Worm (Caenorhabditis elegans) whole organism, L4 larva: ENCODE data around the gene C24A3.9.

Source experiments
- fkh-10 ChIP-seq: fragments of 150-350 bp; optimal IDR thresholded peaks from 2 replicates; lab custom pipeline; 2014; ENCODE audit warnings: missing biosample characterization, missing genetic modification reagents, missing genetic modification characterization
- lin-1 ChIP-seq: fragments of 200-800 bp; sonication (Bioruptor generic); IDR thresholded peaks from 2 replicates; pipeline ENCODE4 v1.3.6; 2022; ENCODE audit warnings: missing genetic modification reagents, missing genetic modification characterization, missing compliant biosample characterization
- lin-15B ChIP-seq: fragments of 150-350 bp; sonication (generic microtip); optimal IDR thresholded peaks from 3 replicates; lab custom pipeline; 2014; ENCODE audit warnings: missing biosample characterization, missing genetic modification characterization
- nhr-11 ChIP-seq: fragments of 150-350 bp; optimal IDR thresholded peaks from 2 replicates; lab custom pipeline; 2014; ENCODE audit warnings: missing biosample characterization, missing genetic modification characterization

DNA sequence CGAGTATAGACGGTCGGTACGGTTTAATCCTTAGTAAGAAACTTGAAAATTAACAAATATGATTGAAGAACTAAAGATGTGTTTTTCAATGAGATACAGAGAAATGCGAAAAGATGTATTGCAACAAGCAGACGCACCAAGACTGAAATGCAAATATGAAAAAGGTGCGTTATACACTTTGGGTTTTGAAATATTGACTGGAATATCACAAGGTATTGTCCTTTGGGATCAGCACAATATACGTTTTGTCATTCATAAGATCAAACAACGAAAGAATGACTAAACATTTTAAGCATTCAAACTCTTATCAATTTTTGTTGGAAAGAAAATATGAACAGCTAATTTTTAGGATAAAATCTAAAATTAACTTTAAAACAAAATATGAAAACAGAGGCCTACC lies 12.5 kb upstream of the C24A3.9 start, which contains the start of gene T25B6.6:
- TF ChIP-seq fkh-10 (GFP tag; lab: Kevin White, UChicago) (no peak), lin-15B (tag; lab: Kevin White, UChicago) (no peak), nhr-11 (tag; lab: Kevin White, UChicago) (no peak), lin-1 (GFP tag; lab: Robert Waterston, UW) (no peak)
